Worm (Caenorhabditis elegans): ENCODE results near the gene C01C4.3.

Gene C01C4.3

DNA sequence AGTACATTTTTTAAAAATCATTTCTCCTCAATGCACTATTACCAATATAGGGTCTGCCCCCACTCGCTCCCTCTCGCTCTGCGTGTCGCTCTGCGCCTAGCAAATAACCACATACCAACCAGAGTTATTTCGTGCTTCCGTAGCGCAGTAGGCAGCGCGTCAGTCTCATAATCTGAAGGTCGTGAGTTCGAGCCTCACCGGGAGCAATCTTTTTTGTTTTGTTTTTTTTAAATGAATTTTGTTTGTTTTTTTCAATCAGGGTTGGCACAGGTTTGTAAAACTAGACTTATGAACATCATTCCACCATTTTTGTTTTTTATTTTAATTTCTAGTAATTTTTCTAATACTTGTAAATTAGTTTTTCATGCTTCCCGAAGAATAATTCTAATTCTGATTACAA, 920 bp downstream of the C01C4.3 start:
- TF ChIP-seq elt-3 (tag; optimal IDR thresholded peaks at IDR 0.05) (peak in 2 of 6 experiments; percentile 19 to 36), vab-15 (tag; optimal IDR thresholded peaks at IDR 0.05) (no peak), nhr-90 (tag; optimal IDR thresholded peaks at IDR 0.05; ENCODE audit: poor library complexity) (peak; percentile 77), ceh-8 (GFP tag; optimal IDR thresholded peaks at IDR 0.05) (peak; percentile 72), lin-35 (GFP tag; optimal IDR thresholded peaks at IDR 0.05) (peak in 1 of 2 experiments; percentile 74), tlp-1 (tag; optimal IDR thresholded peaks at IDR 0.05) (no peak), mep-1 (tag; optimal IDR thresholded peaks at IDR 0.05) (peak; percentile 58), ces-1 (GFP tag; optimal IDR thresholded peaks at IDR 0.05) (no peak), ceh-63 (GFP tag; optimal IDR thresholded peaks at IDR 0.05) (no peak), lin-15B (tag; optimal IDR thresholded peaks at IDR 0.05) (no peak), aly-2 (tag; optimal IDR thresholded peaks at IDR 0.05) (peak; percentile 26), fkh-8 (tag; optimal IDR thresholded peaks at IDR 0.05) (peak; percentile 55), C34B4.2 (tag; optimal IDR thresholded peaks at IDR 0.05) (no peak), isw-1 (GFP tag; IDR thresholded peaks at IDR 0.05) (no peak), F16B12.6 (tag; optimal IDR thresholded peaks at IDR 0.05) (no peak), snu-23 (GFP tag; optimal IDR thresholded peaks at IDR 0.05) (peak; percentile 82), ceh-88 (GFP tag; IDR thresholded peaks at IDR 0.05) (no peak), zag-1 (tag; optimal IDR thresholded peaks at IDR 0.05) (no peak), unc-130 (tag; optimal IDR thresholded peaks at IDR 0.05) (no peak), nhr-237 (tag; optimal IDR thresholded peaks at IDR 0.05) (no peak), dpl-1 (GFP tag; optimal IDR thresholded peaks at IDR 0.05) (peak in 1 of 3 experiments; percentile 23), lin-14 (GFP tag; optimal IDR thresholded peaks at IDR 0.05) (peak; percentile 72), mdl-1 (tag; optimal IDR thresholded peaks at IDR 0.05) (peak in 1 of 2 experiments; percentile 47), nhr-85 (tag) (peak; percentile 62), nhr-47 (tag; optimal IDR thresholded peaks at IDR 0.05) (peak; percentile 83), hlh-4 (tag; optimal IDR thresholded peaks at IDR 0.05) (no peak), Y116A8C.19 (tag; optimal IDR thresholded peaks at IDR 0.05; ENCODE audit: borderline replicate concordance) (no peak), sptf-1 (tag; optimal IDR thresholded peaks at IDR 0.05) (no peak), efl-3 (GFP tag; optimal IDR thresholded peaks at IDR 0.05) (no peak), nhr-76 (tag; optimal IDR thresholded peaks at IDR 0.05) (no peak), ama-1 (optimal IDR thresholded peaks at IDR 0.05) (no peak), ets-5 (GFP tag; IDR thresholded peaks at IDR 0.05) (no peak), lin-39 (tag; optimal IDR thresholded peaks at IDR 0.05) (peak; percentile 9), fkh-4 (tag; optimal IDR thresholded peaks at IDR 0.05; ENCODE audit: borderline replicate concordance) (no peak), rnt-1 (tag; optimal IDR thresholded peaks at IDR 0.05) (peak; percentile 69), grh-1 (GFP tag; IDR thresholded peaks at IDR 0.05) (no peak), egl-13 (tag; optimal IDR thresholded peaks at IDR 0.05) (peak; percentile 69), snpc-4 (tag; optimal IDR thresholded peaks at IDR 0.05) (no peak), C04F5.9 (tag; optimal IDR thresholded peaks at IDR 0.05) (no peak), lin-13 (GFP tag; optimal IDR thresholded peaks at IDR 0.05) (peak; percentile 33), nhr-20 (tag; optimal IDR thresholded peaks at IDR 0.05) (peak; percentile 73), unc-98 (GFP tag; IDR thresholded peaks at IDR 0.05) (no peak), nhr-19 (GFP tag; conservative IDR thresholded peaks at IDR 0.05) (peak; percentile 79), elt-2 (tag; optimal IDR thresholded peaks at IDR 0.05) (peak; percentile 17), zip-4 (GFP tag; optimal IDR thresholded peaks at IDR 0.05) (peak; percentile 35), nhr-77 (tag; optimal IDR thresholded peaks at IDR 0.05) (no peak), nhr-28 (tag; optimal IDR thresholded peaks at IDR 0.05) (no peak), irx-1 (tag; optimal IDR thresholded peaks at IDR 0.05) (peak; percentile 77), ztf-4 (tag; optimal IDR thresholded peaks at IDR 0.05) (no peak), unc-86 (tag; optimal IDR thresholded peaks at IDR 0.05) (peak; percentile 56), mab-9 (GFP tag; IDR thresholded peaks at IDR 0.05) (peak; percentile 63; the same call in 1 of the 2 replicates), ceh-82 (tag; optimal IDR thresholded peaks at IDR 0.05) (peak; percentile 44 to 66 (median 48)), mef-2 (tag; optimal IDR thresholded peaks at IDR 0.05) (no peak), ztf-11 (tag; optimal IDR thresholded peaks at IDR 0.05) (peak in 1 of 2 experiments; percentile 56)
